Fruit fly (Drosophila melanogaster): ENCODE results near the gene Vps60.

DNA sequence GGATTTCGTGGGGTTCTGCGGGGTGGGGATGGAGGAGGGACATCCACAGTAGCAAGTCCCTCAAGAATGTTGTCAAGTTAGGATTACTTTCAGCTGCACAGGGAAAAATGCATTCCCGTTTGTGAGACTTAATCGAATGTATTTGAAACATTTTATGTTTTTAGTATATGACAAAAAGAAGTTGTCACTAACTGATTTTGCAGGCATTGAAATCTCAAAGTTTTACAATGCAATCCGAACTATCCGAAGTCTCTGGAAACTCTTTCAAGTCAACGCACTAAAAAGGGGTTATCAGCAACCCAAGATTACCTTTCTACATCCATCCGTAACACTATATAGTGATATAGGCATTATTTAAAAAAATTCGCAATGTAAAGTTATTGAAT is 44.5 kb downstream of the Vps60 start:
- TF ChIP-seq CG8478 (optimal IDR thresholded peaks at IDR 0.05) (no peak), CTCF (optimal IDR thresholded peaks at IDR 0.05) (no peak)

Data from S2 (cell line).